Worm (Caenorhabditis elegans): ENCODE data around the gene cnx-1.

Gene cnx-1

DNA sequence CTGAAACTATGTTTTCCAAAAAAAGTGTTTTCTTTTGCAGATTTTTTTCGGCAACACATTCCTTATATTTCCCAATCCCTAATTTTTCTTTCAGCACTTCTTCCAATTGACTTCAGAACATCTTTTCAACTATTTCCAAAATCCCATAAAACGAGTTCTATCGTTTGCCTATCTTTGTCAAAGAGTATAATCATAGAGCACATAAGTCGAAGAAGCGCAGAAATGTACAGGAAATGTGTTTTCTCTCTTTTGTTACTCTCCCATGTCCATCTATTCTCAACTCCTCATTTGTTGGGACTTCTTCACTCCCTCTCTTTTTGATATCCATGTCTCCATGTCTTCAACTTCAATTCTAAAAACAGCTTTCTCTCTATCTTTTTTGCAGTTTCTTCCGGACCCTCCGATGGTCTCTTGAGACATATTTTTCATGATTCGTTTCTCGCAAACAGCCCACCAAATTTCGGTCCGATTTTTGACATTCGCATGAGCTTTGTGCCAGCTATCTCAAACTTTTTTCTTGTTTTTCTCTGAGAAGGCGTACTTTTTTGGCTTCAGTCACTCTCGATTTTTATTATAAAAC is 43.4 kb upstream of the cnx-1 start, which contains the start of gene twk-48:
Gene twk-48 (plus strand): TSS at position 530 of the 580 bp plus-strand sequence.
- TF ChIP-seq ceh-39 (tag; optimal IDR thresholded peaks at IDR 0.05) = no peak
- peak; percentile 62 for TF ChIP-seq ces-1 (GFP tag; optimal IDR thresholded peaks at IDR 0.05)
- no peak for TF ChIP-seq nhr-12 (tag; optimal IDR thresholded peaks at IDR 0.05)
- no peak for TF ChIP-seq nhr-2 (tag; optimal IDR thresholded peaks at IDR 0.05)

DNA sequence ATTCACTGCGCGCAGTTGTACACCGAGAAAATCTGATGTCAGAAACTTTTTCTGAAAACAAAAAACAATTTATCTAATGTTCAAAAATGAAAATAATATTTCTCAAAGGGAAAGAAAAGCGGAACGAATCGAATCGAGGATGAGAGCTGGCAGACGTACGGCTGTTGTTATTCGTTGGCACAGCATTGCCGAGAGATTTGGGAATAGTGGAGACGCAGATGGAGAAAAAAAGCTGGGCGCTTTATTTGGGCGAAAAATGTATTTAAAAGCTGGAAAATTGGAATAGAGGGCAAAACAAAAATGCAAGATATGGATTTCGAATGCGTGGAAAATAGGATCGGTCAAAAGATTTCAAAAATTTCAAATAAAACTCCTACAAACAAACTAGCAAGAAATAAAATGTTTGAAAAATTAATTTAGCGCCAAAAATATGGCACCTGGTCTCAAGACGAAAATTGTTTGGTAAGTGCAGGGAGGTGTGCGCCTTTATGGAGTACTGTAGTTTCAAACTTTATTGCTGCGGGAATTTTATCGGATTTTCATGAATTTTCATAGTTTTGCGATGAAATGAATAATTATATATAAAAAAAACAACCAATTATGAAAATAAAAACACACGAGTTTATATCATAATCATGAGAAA is 42.3 kb upstream of the cnx-1 start, which contains the start of gene gpdh-2:
Gene gpdh-2 (minus strand): TSS at position 51 of the 643 bp plus-strand sequence.
- TF ChIP-seq lin-32 (GFP tag; optimal IDR thresholded peaks at IDR 0.05) (no peak), hlh-1 (tag; optimal IDR thresholded peaks at IDR 0.05) (peak; percentile 48), unc-120 (tag; optimal IDR thresholded peaks at IDR 0.05; ENCODE audit: poor library complexity, severe bottlenecking) (peak; percentile 53)

ce11 chrIII:9858061-9858460 is 41.1 kb upstream of the cnx-1 start:
- peak; percentile 95 for TF ChIP-seq elt-1 (tag; optimal IDR thresholded peaks at IDR 0.05; ENCODE audit: borderline replicate concordance, insufficient read depth)
- no peak for TF ChIP-seq bed-3 (GFP tag; optimal IDR thresholded peaks at IDR 0.05)
- TF ChIP-seq sem-2 (GFP tag; optimal IDR thresholded peaks at IDR 0.05) = no peak
- no peak for TF ChIP-seq snpc-4 (tag; optimal IDR thresholded peaks at IDR 0.05)

DNA sequence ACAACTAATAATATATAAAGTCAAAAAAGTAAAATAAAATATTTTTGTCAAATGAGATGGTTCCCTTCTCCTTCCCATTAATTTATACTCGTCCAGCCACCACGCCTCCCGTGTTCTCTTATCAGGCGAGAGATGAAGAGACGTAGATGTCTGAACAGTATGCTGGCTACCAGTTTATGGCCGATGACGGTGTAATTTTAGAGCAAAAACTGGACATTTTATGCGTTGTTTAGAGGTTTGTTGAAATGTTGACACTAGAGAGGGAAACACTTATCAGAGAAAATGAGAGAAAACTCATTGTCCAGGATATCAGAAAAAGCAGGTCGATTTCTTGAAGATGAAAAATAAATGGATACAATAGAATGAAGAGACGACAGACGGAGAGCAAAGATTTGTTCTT is 40.2 kb upstream of the cnx-1 start:
- TF ChIP-seq cnd-1 (tag; optimal IDR thresholded peaks at IDR 0.05) (no peak), mls-2 (tag; optimal IDR thresholded peaks at IDR 0.05) (no peak), lin-13 (tag; optimal IDR thresholded peaks at IDR 0.05) (no peak), blmp-1 (tag; optimal IDR thresholded peaks at IDR 0.05) (no peak), unc-120 (tag; optimal IDR thresholded peaks at IDR 0.05; ENCODE audit: poor library complexity, severe bottlenecking) (no peak), nhr-28 (tag; optimal IDR thresholded peaks at IDR 0.05) (no peak), M03D4.4 (tag; optimal IDR thresholded peaks at IDR 0.05) (no peak)

DNA sequence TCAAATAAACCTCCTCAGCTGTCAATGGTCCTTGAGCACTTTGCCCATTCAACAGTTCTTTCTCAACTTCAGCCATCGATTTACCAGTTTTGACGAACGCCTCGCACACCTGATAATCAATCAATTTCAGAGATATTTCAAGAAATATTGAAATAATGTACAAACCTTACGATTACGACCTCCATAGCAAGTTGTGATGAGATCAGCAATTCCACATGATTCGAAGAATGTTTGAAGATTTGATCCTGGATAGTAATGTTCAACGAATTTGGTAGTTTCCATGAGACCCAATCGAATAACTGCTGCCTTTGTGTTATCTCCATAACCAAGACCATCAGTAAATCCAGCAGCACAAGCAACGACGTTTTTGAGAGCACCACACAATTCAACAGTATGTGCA is 38.0 kb upstream of the cnx-1 start:
- TF ChIP-seq elt-3 (tag; optimal IDR thresholded peaks at IDR 0.05) (no peak), mep-1 (tag; optimal IDR thresholded peaks at IDR 0.05) (no peak), ztf-11 (tag; optimal IDR thresholded peaks at IDR 0.05) (no peak), nhr-28 (tag; optimal IDR thresholded peaks at IDR 0.05) (no peak), nhr-2 (tag; optimal IDR thresholded peaks at IDR 0.05) (no peak), ham-2 (GFP tag; optimal IDR thresholded peaks at IDR 0.05) (no peak), lsy-2 (tag; optimal IDR thresholded peaks at IDR 0.05) (no peak), lin-13 (tag; optimal IDR thresholded peaks at IDR 0.05) (no peak), flh-1 (GFP tag; optimal IDR thresholded peaks at IDR 0.05) (no peak), hlh-1 (tag; optimal IDR thresholded peaks at IDR 0.05) (no peak), M03D4.4 (tag; optimal IDR thresholded peaks at IDR 0.05) (no peak), pha-4 (tag; optimal IDR thresholded peaks at IDR 0.05) (no peak), nhr-76 (tag; optimal IDR thresholded peaks at IDR 0.05) (no peak), sem-2 (GFP tag; optimal IDR thresholded peaks at IDR 0.05) (no peak), drap-1 (GFP tag; optimal IDR thresholded peaks at IDR 0.05) (no peak), blmp-1 (tag; optimal IDR thresholded peaks at IDR 0.05) (no peak), mls-2 (tag; optimal IDR thresholded peaks at IDR 0.05) (no peak)

DNA sequence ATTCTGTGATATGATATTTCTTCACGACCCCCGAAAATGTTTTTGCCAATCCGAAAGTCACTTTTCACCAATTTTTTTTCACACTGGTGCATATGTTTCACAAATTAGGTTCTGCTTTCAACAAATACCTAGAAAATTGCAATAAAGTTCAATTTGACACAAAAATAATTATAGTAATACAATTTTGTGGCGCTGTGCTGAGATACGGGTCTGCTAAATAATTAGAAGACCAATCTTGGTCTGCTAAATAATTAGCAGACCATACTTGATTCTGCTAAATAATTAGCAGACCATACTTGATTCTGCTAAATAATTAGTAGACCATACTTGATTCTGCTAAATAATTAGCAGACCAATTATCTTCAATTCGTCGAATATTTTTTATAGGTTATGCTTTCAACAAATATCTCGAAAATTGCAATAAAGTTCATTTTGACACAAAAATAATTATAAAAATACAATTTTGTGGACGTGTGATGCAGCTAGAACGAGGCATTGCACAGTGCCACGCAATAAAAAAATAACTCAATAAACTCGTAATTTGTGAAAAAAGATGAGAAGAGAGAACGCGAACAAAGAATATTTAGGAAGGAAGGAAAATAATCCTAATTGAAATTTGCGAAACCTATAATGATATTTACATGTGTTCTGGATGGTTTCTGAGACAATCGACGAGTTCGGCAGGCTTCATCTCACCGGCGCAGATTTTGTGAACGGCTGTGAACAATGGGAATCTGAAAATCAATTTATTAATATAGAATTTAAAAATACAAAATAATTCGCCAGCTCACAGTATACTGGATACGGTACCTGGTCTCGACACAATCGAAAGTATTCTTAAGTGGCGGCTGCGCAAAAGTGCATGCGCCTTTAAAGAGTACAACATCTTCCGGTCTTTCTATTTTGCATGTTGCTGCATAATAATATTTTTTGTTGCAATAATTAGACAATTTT is 37.0 kb upstream of the cnx-1 start:
- TF ChIP-seq pha-4 (tag; optimal IDR thresholded peaks at IDR 0.05) = no peak
- no peak for TF ChIP-seq blmp-1 (tag; optimal IDR thresholded peaks at IDR 0.05)
- peak; percentile 1 for TF ChIP-seq sptf-1 (tag; optimal IDR thresholded peaks at IDR 0.05)
- no peak for TF ChIP-seq tbx-8 (GFP tag; optimal IDR thresholded peaks at IDR 0.05)
- TF ChIP-seq unc-62 (GFP tag; optimal IDR thresholded peaks at IDR 0.05) = no peak
- TF ChIP-seq nhr-12 (tag; optimal IDR thresholded peaks at IDR 0.05) = no peak
- no peak for TF ChIP-seq nhr-28 (tag; optimal IDR thresholded peaks at IDR 0.05)
- TF ChIP-seq ceh-43 (GFP tag; optimal IDR thresholded peaks at IDR 0.05) = peak; percentile 75
